Worm (Caenorhabditis elegans): ENCODE results near the gene T19D12.9.

The T19D12.9 gene

ce11 chrII:6654284-6654683, at the start of gene T19D12.9:
Gene T19D12.9 (minus strand): TSS chrII:6654384.
- TF ChIP-seq F13C5.2 (tag; optimal IDR thresholded peaks at IDR 0.05) (no peak), aly-1 (tag; optimal IDR thresholded peaks at IDR 0.05) (no peak), tbx-37 (GFP tag; conservative IDR thresholded peaks at IDR 0.05) (no peak), pes-1 (GFP tag; IDR thresholded peaks at IDR 0.05) (no peak), tra-4 (tag; optimal IDR thresholded peaks at IDR 0.05) (no peak), scrt-1 (GFP tag; IDR thresholded peaks at IDR 0.05) (no peak)

- TF ChIP-seq tra-4 (tag; optimal IDR thresholded peaks at IDR 0.05) (no peak), ets-7 (tag; optimal IDR thresholded peaks at IDR 0.05) (no peak), ceh-13 (GFP tag; optimal IDR thresholded peaks at IDR 0.05) (no peak), ceh-36 (tag; optimal IDR thresholded peaks at IDR 0.05) (no peak), F13C5.2 (tag; optimal IDR thresholded peaks at IDR 0.05) (no peak), sea-1 (GFP tag; conservative IDR thresholded peaks at IDR 0.05) (no peak)
These were observed 47.3 kb upstream of the T19D12.9 start, which contains the start of gene C18H9.6 for ce11 chrII:6701497-6701896. Gene C18H9.6 (minus strand): TSS chrII:6701625.

ce11 chrII:6698784-6699183, 44.6 kb upstream of the T19D12.9 start, which contains the start of gene C18H9.1:
Gene C18H9.1 (plus strand): TSS chrII:6699084.
- TF ChIP-seq tra-4 (tag; optimal IDR thresholded peaks at IDR 0.05), result no peak
- TF ChIP-seq F13C5.2 (tag; optimal IDR thresholded peaks at IDR 0.05), result no peak

ce11 chrII:6695388-6695787, 41.2 kb upstream of the T19D12.9 start, which contains the start of gene C18H9.5:
Gene C18H9.5 (minus strand): TSS chrII:6695566.
- TF ChIP-seq pes-1 (GFP tag; IDR thresholded peaks at IDR 0.05) (no peak), F13C5.2 (tag; optimal IDR thresholded peaks at IDR 0.05) (no peak), tra-4 (tag; optimal IDR thresholded peaks at IDR 0.05) (no peak), sea-1 (GFP tag; conservative IDR thresholded peaks at IDR 0.05) (no peak), scrt-1 (GFP tag; IDR thresholded peaks at IDR 0.05) (no peak), hmg-4 (GFP tag; optimal IDR thresholded peaks at IDR 0.05) (no peak), B0310.2 (tag; optimal IDR thresholded peaks at IDR 0.05) (no peak), flt-1 (GFP tag; IDR thresholded peaks at IDR 0.05) (no peak), ceh-13 (GFP tag; optimal IDR thresholded peaks at IDR 0.05) (no peak), ets-7 (tag; optimal IDR thresholded peaks at IDR 0.05) (no peak), tbx-37 (GFP tag; conservative IDR thresholded peaks at IDR 0.05) (no peak), ama-1 (optimal IDR thresholded peaks at IDR 0.05) (no peak)

- TF ChIP-seq sea-1 (GFP tag; conservative IDR thresholded peaks at IDR 0.05) (no peak), hnd-1 (tag; optimal IDR thresholded peaks at IDR 0.05) (no peak), B0310.2 (tag; optimal IDR thresholded peaks at IDR 0.05) (no peak), ceh-36 (tag; optimal IDR thresholded peaks at IDR 0.05) (no peak), ceh-13 (GFP tag; optimal IDR thresholded peaks at IDR 0.05) (no peak), tbx-11 (GFP tag; IDR thresholded peaks at IDR 0.05) (no peak), hmbx-1 (tag; optimal IDR thresholded peaks at IDR 0.05) (no peak), ama-1 (optimal IDR thresholded peaks at IDR 0.05) (no peak), scrt-1 (GFP tag; IDR thresholded peaks at IDR 0.05) (no peak), hmg-4 (GFP tag; optimal IDR thresholded peaks at IDR 0.05) (no peak), F13C5.2 (tag; optimal IDR thresholded peaks at IDR 0.05) (no peak), flt-1 (GFP tag; IDR thresholded peaks at IDR 0.05) (no peak), aly-1 (tag; optimal IDR thresholded peaks at IDR 0.05) (no peak)
These were observed 34.9 kb upstream of the T19D12.9 start for ce11 chrII:6689088-6689487.

- TF ChIP-seq ama-1 (optimal IDR thresholded peaks at IDR 0.05), result no peak
- no peak for TF ChIP-seq ets-7 (tag; optimal IDR thresholded peaks at IDR 0.05)
- TF ChIP-seq ceh-36 (tag; optimal IDR thresholded peaks at IDR 0.05), result no peak
- no peak for TF ChIP-seq tra-4 (tag; optimal IDR thresholded peaks at IDR 0.05)
- no peak for TF ChIP-seq F13C5.2 (tag; optimal IDR thresholded peaks at IDR 0.05)
- TF ChIP-seq sea-1 (GFP tag; conservative IDR thresholded peaks at IDR 0.05), result no peak
- TF ChIP-seq pes-1 (GFP tag; IDR thresholded peaks at IDR 0.05), result no peak
- TF ChIP-seq hmbx-1 (tag; optimal IDR thresholded peaks at IDR 0.05), result no peak
- TF ChIP-seq flt-1 (GFP tag; IDR thresholded peaks at IDR 0.05), result no peak
- no peak for TF ChIP-seq aly-1 (tag; optimal IDR thresholded peaks at IDR 0.05)
- no peak for TF ChIP-seq tbx-37 (GFP tag; conservative IDR thresholded peaks at IDR 0.05)
- TF ChIP-seq ceh-13 (GFP tag; optimal IDR thresholded peaks at IDR 0.05), result no peak
- no peak for TF ChIP-seq scrt-1 (GFP tag; IDR thresholded peaks at IDR 0.05)
- no peak for TF ChIP-seq hnd-1 (tag; optimal IDR thresholded peaks at IDR 0.05)
- TF ChIP-seq tbx-11 (GFP tag; IDR thresholded peaks at IDR 0.05), result no peak
- TF ChIP-seq hmg-4 (GFP tag; optimal IDR thresholded peaks at IDR 0.05), result no peak
These were observed 31.8 kb upstream of the T19D12.9 start for ce11 chrII:6685964-6686363.

- no peak for TF ChIP-seq sea-1 (GFP tag; conservative IDR thresholded peaks at IDR 0.05)
- TF ChIP-seq hnd-1 (tag; optimal IDR thresholded peaks at IDR 0.05), result no peak
- TF ChIP-seq aly-1 (tag; optimal IDR thresholded peaks at IDR 0.05), result no peak
- TF ChIP-seq ceh-13 (GFP tag; optimal IDR thresholded peaks at IDR 0.05), result no peak
- TF ChIP-seq ceh-36 (tag; optimal IDR thresholded peaks at IDR 0.05), result no peak
- no peak for TF ChIP-seq pes-1 (GFP tag; IDR thresholded peaks at IDR 0.05)
- TF ChIP-seq hmg-4 (GFP tag; optimal IDR thresholded peaks at IDR 0.05), result no peak
- no peak for TF ChIP-seq flt-1 (GFP tag; IDR thresholded peaks at IDR 0.05)
- TF ChIP-seq B0310.2 (tag; optimal IDR thresholded peaks at IDR 0.05), result no peak
- TF ChIP-seq F13C5.2 (tag; optimal IDR thresholded peaks at IDR 0.05), result no peak
- no peak for TF ChIP-seq tra-4 (tag; optimal IDR thresholded peaks at IDR 0.05)
- no peak for TF ChIP-seq hmbx-1 (tag; optimal IDR thresholded peaks at IDR 0.05)
These were observed 29.6 kb upstream of the T19D12.9 start, which contains the start of gene gyf-1 for ce11 chrII:6683663-6684285. Gene gyf-1 (plus strand): TSS chrII:6684235.

- no peak for TF ChIP-seq pes-1 (GFP tag; IDR thresholded peaks at IDR 0.05)
These were observed 28.7 kb upstream of the T19D12.9 start for ce11 chrII:6682918-6683317.

All from whole organism, early embryonic.